Fruit fly (Drosophila melanogaster): ENCODE results near the gene RpL3.
A peak's percentile ranks its signal among the peaks of the same experiment; 100 is the strongest.

RpL3 gene

DNA sequence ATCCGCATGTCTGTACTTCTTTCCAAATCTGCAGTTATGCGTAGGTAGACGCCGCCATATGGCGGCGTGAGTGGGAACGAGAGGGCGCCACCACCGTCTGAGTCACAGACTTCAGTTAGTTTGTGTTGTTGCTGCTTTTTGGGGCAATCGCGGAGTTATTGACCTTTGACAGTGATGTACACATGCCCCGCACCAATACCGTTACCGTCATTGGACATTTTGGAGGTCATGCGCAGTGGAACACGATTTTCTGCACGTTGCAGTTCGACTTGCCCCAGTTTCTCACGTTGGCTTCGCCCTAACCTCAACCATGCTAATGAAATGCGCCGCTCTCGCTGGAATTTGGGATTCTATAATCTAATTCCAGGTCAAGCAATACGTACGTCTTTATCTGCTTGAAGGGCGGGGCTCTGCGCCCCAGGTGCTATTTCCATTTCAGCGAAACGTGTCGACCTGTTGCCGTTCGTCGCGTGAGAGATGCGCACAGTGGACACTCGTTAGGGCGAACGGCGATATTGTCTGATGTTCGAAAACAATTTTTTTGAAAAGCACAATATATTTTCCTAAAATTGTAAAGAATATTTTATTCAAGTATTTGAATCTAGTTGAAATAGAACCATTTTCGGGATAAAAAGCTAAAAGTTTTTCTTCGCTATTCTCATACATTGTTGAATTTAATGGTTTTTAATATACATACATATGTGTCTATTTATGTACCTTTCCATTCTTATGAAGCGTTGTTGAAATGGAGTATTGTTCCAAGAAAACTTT, 10.2 kb upstream of the RpL3 start (continued):
- TF ChIP-seq CG3407 (GFP tag; optimal IDR thresholded peaks at IDR 0.05), result peak; percentile 41
- TF ChIP-seq D (optimal IDR thresholded peaks at IDR 0.05), result no peak
- peak; percentile 25 for TF ChIP-seq D (GFP tag; optimal IDR thresholded peaks at IDR 0.05)
- peak; percentile 58 for TF ChIP-seq Oli (tag; optimal IDR thresholded peaks at IDR 0.05)
- TF ChIP-seq dati (GFP tag; IDR thresholded peaks at IDR 0.05), result no peak
- TF ChIP-seq Awh (GFP tag; IDR thresholded peaks at IDR 0.05), result 0 out of 2 replicates have a peak, but pooled peaks have one; percentile 11
- peak; percentile 25 for TF ChIP-seq slp2 (GFP tag; optimal IDR thresholded peaks at IDR 0.05)
- TF ChIP-seq CG15514 (GFP tag; optimal IDR thresholded peaks at IDR 0.05), result peak; percentile 63
- peak; percentile 97 for TF ChIP-seq sd (tag; optimal IDR thresholded peaks at IDR 0.05)
- TF ChIP-seq CG3281 (GFP tag; optimal IDR thresholded peaks at IDR 0.05), result peak; percentile 63
- TF ChIP-seq sqz (GFP tag; optimal IDR thresholded peaks at IDR 0.05), result peak; percentile 10
- TF ChIP-seq ro (GFP tag; IDR thresholded peaks at IDR 0.05), result peak; percentile 53
- TF ChIP-seq ato (GFP tag; IDR thresholded peaks at IDR 0.05; ENCODE audit: partially characterized antibody), result no peak
- TF ChIP-seq dpn (GFP tag; optimal IDR thresholded peaks at IDR 0.05), result peak; percentile 78 to 86
- TF ChIP-seq CG12942 (GFP tag; optimal IDR thresholded peaks at IDR 0.05), result peak; percentile 61
- no peak for TF ChIP-seq CkIIα-i1 (GFP tag; IDR thresholded peaks at IDR 0.05)
- TF ChIP-seq MESR4 (GFP tag; optimal IDR thresholded peaks at IDR 0.05), result peak; percentile 57
- TF ChIP-seq so (GFP tag; IDR thresholded peaks at IDR 0.05), result peak; percentile 64; the same call in 1 of the 3 replicates
- TF ChIP-seq fu2 (GFP tag; optimal IDR thresholded peaks at IDR 0.05), result peak; percentile 48
- TF ChIP-seq aop (GFP tag; IDR thresholded peaks at IDR 0.05), result no peak
- peak; percentile 37 for TF ChIP-seq NC2α (GFP tag; optimal IDR thresholded peaks at IDR 0.05)
- TF ChIP-seq dan (GFP tag; IDR thresholded peaks at IDR 0.05), result no peak
- TF ChIP-seq bcd (GFP tag; optimal IDR thresholded peaks at IDR 0.05), result peak; percentile 62
- TF ChIP-seq Abd-B (GFP tag; optimal IDR thresholded peaks at IDR 0.05), result peak; percentile 76
- peak; percentile 60 for TF ChIP-seq Six4 (GFP tag; optimal IDR thresholded peaks at IDR 0.05)
- peak; percentile 68 for TF ChIP-seq mirr (GFP tag; optimal IDR thresholded peaks at IDR 0.05)
- peak; percentile 47 for TF ChIP-seq Dad (GFP tag; optimal IDR thresholded peaks at IDR 0.05)
- TF ChIP-seq Hr78 (GFP tag; optimal IDR thresholded peaks at IDR 0.05), result peak in 1 of 2 experiments; percentile 97
- peak; percentile 82 for TF ChIP-seq Fer3 (tag; optimal IDR thresholded peaks at IDR 0.05)
- TF ChIP-seq CG9609 (GFP tag; optimal IDR thresholded peaks at IDR 0.05), result peak; percentile 62
- TF ChIP-seq Max (GFP tag; optimal IDR thresholded peaks at IDR 0.05), result peak; percentile 73
- peak; percentile 10 for TF ChIP-seq CG9797 (GFP tag; optimal IDR thresholded peaks at IDR 0.05)
- no peak for TF ChIP-seq sim (GFP tag; IDR thresholded peaks at IDR 0.05)
- TF ChIP-seq Dip2 (GFP tag; IDR thresholded peaks at IDR 0.05), result no peak
- TF ChIP-seq CG12744 (GFP tag; optimal IDR thresholded peaks at IDR 0.05), result peak; percentile 64
- TF ChIP-seq Sox100B (GFP tag; optimal IDR thresholded peaks at IDR 0.05), result peak; percentile 53
- peak; percentile 86 for TF ChIP-seq CTCF (GFP tag; optimal IDR thresholded peaks at IDR 0.05)
- TF ChIP-seq Scr (GFP tag; IDR thresholded peaks at IDR 0.05; ENCODE audit: partially characterized antibody), result no peak
- TF ChIP-seq Atf6 (GFP tag; IDR thresholded peaks at IDR 0.05), result peak; percentile 73
- TF ChIP-seq bsh (GFP tag; optimal IDR thresholded peaks at IDR 0.05), result peak in 1 of 2 experiments; percentile 69
- TF ChIP-seq sens (GFP tag), result peak; percentile 92
- peak; percentile 36 for TF ChIP-seq CG3838 (GFP tag; optimal IDR thresholded peaks at IDR 0.05)
- peak; percentile 23 for TF ChIP-seq CG10654 (GFP tag; optimal IDR thresholded peaks at IDR 0.05)
- no peak for TF ChIP-seq Poxn (GFP tag; IDR thresholded peaks at IDR 0.05)
- peak; percentile 63 for TF ChIP-seq Fer1 (GFP tag; optimal IDR thresholded peaks at IDR 0.05)
- TF ChIP-seq Gug (GFP tag; IDR thresholded peaks at IDR 0.05), result peak; percentile 87
- TF ChIP-seq Gsc (GFP tag; IDR thresholded peaks at IDR 0.05), result no peak
- no peak for TF ChIP-seq CG7963 (GFP tag; IDR thresholded peaks at IDR 0.05; ENCODE audit: partially characterized antibody)
- no peak for TF ChIP-seq HmgD (GFP tag; optimal IDR thresholded peaks at IDR 0.05)
- TF ChIP-seq Meics (GFP tag; optimal IDR thresholded peaks at IDR 0.05), result peak; percentile 76
